Worm (Caenorhabditis elegans) whole organism, late embryonic: ENCODE results near the gene W03C9.5.

Experiments
- C08G9.2 ChIP-seq: sonication (generic microtip); optimal IDR thresholded peaks from 2 replicates; lab custom pipeline; 2016; ENCODE audit warnings: mild to moderate bottlenecking, missing genetic modification characterization, moderate library complexity, missing compliant biosample characterization
- K09A11.1 ChIP-seq: sonication (generic microtip); optimal IDR thresholded peaks from 2 replicates; lab custom pipeline; 2017; ENCODE audit warnings: antibody characterized with exemption, mild to moderate bottlenecking, missing genetic modification characterization, missing compliant biosample characterization; ENCODE audit not compliant: insufficient read depth
- ama-1 ChIP-seq: fragments of 150-350 bp; optimal IDR thresholded peaks from 2 replicates; lab custom pipeline; 2014
- ceh-2 ChIP-seq: sonication (generic microtip); optimal IDR thresholded peaks from 2 replicates; lab custom pipeline; 2016; ENCODE audit warnings: missing genotype, missing genetic modification characterization, missing compliant biosample characterization
- nhr-11 ChIP-seq: fragments of 150-350 bp; optimal IDR thresholded peaks from 2 replicates; lab custom pipeline; 2014; ENCODE audit warnings: missing biosample characterization, missing genetic modification characterization
- pha-4 ChIP-seq: fragments of 150-350 bp; optimal IDR thresholded peaks from 2 replicates; lab custom pipeline; 2018; ENCODE audit warnings: missing biosample characterization, missing genetic modification reagents, missing genetic modification characterization
- rnt-1 ChIP-seq: sonication (generic microtip); optimal IDR thresholded peaks from 2 replicates; lab custom pipeline; 2016; ENCODE audit warnings: missing genetic modification characterization, missing compliant biosample characterization

- TF ChIP-seq ama-1 (no peak), C08G9.2 (tag; lab: Kevin White, UChicago) (no peak), nhr-11 (tag; lab: Kevin White, UChicago) (no peak), K09A11.1 (tag; lab: Kevin White, UChicago) (no peak), rnt-1 (tag; lab: Kevin White, UChicago) (no peak), ceh-2 (tag; lab: Kevin White, UChicago) (no peak), pha-4 (tag; lab: Kevin White, UChicago) (no peak)
These were observed 31.0 kb downstream of the W03C9.5 start for ce11 chrII:11936393-11936792.
